Worm (Caenorhabditis elegans) whole organism, L4 larva: ENCODE results near the gene hrg-5.
A peak's percentile ranks its signal among the peaks of the same experiment; 100 is the strongest.

Experiments
- F37D6.2 ChIP-seq: sonication (generic microtip); optimal IDR thresholded peaks from 2 replicates; lab custom pipeline; 2016; ENCODE audit warnings: mild to moderate bottlenecking, missing genetic modification characterization, missing compliant biosample characterization
- F49E8.2 ChIP-seq: sonication (generic microtip); optimal IDR thresholded peaks from 2 replicates; lab custom pipeline; 2016; ENCODE audit warnings: missing compliant biosample characterization, mild to moderate bottlenecking, missing genetic modification characterization, borderline replicate concordance
- Y5F2A.4 ChIP-seq: fragments of 200-800 bp; sonication (Bioruptor generic); optimal IDR thresholded peaks from 2 replicates; lab custom pipeline; 2018; ENCODE audit warnings: mild to moderate bottlenecking, missing genetic modification characterization, missing compliant biosample characterization
- ZK546.5 ChIP-seq, 2 experiments: sonication (generic microtip); optimal IDR thresholded peaks; 2 replicates each; lab custom pipeline; 2017; ENCODE audit warnings: missing biosample characterization in 2 of 2, missing genetic modification characterization in 2 of 2
- ama-1 ChIP-seq: fragments of 150-350 bp; optimal IDR thresholded peaks from 2 replicates; lab custom pipeline; 2014; ENCODE audit warnings: inconsistent platforms, mixed read lengths
- arid-1 ChIP-seq: fragments of 200-800 bp; sonication (Bioruptor generic); conservative IDR thresholded peaks from 2 replicates; pipeline ENCODE4 v1.3.6; 2022; ENCODE audit warnings: missing genetic modification reagents, missing genetic modification characterization, missing compliant biosample characterization
- attf-4 ChIP-seq: sonication (generic microtip); optimal IDR thresholded peaks from 3 replicates; lab custom pipeline; 2017; ENCODE audit warnings: missing biosample characterization, missing genetic modification characterization
- ceh-32 ChIP-seq: sonication (generic microtip); optimal IDR thresholded peaks from 2 replicates; lab custom pipeline; 2016; ENCODE audit warnings: mild to moderate bottlenecking, missing genetic modification characterization, missing compliant biosample characterization; ENCODE audit not compliant: poor library complexity
- ceh-44 ChIP-seq: fragments of 200-800 bp; sonication (Bioruptor generic); IDR thresholded peaks from 2 replicates; pipeline ENCODE4 v1.3.6; 2022; ENCODE audit warnings: missing genetic modification reagents, missing genetic modification characterization, missing compliant biosample characterization
- ceh-62 ChIP-seq: sonication (generic microtip); optimal IDR thresholded peaks from 2 replicates; lab custom pipeline; 2017; ENCODE audit warnings: missing biosample characterization, missing genetic modification characterization
- cey-2 ChIP-seq: sonication (generic microtip); optimal IDR thresholded peaks from 3 replicates; lab custom pipeline; 2017; ENCODE audit warnings: missing genetic modification characterization, mild to moderate bottlenecking, missing compliant biosample characterization, antibody characterized with exemption, borderline replicate concordance; ENCODE audit not compliant: insufficient read depth
- daf-16 ChIP-seq, 3 experiments: sonication (generic microtip); optimal IDR thresholded peaks; 2 replicates each; lab custom pipeline; 2016 to 2017; ENCODE audit warnings: missing genetic modification characterization in 3 of 3, missing genetic modification reagents in 3 of 3, mild to moderate bottlenecking in 2 of 3, missing compliant biosample characterization in 2 of 3, missing biosample characterization in 1 of 3, moderate library complexity in 1 of 3
- dmd-6 ChIP-seq: fragments of 200-800 bp; sonication (Bioruptor generic); IDR thresholded peaks from 2 replicates; pipeline ENCODE4 v1.3.6; 2022; ENCODE audit warnings: missing genetic modification reagents, missing genetic modification characterization, missing compliant biosample characterization
- dmd-8 ChIP-seq: fragments of 200-800 bp; sonication (Bioruptor generic); IDR thresholded peaks from 2 replicates; pipeline ENCODE4 v1.3.6; 2022; ENCODE audit warnings: missing genetic modification characterization, missing compliant biosample characterization
- dmd-9 ChIP-seq: fragments of 200-800 bp; sonication (Bioruptor generic); IDR thresholded peaks from 2 replicates; pipeline ENCODE4 v1.3.6; 2022; ENCODE audit warnings: missing genetic modification reagents, missing genetic modification characterization, missing compliant biosample characterization
- dpl-1 ChIP-seq: fragments of 150-350 bp; optimal IDR thresholded peaks from 2 replicates; lab custom pipeline; 2014; ENCODE audit warnings: missing biosample characterization, missing genetic modification reagents, missing genetic modification characterization
- dve-1 ChIP-seq: sonication (generic microtip); optimal IDR thresholded peaks from 2 replicates; lab custom pipeline; 2017; ENCODE audit warnings: antibody characterized with exemption, mild to moderate bottlenecking, missing genetic modification characterization, missing compliant biosample characterization; ENCODE audit not compliant: insufficient read depth
- egl-27 ChIP-seq: sonication (generic microtip); optimal IDR thresholded peaks from 3 replicates; lab custom pipeline; 2017; ENCODE audit warnings: missing biosample characterization, missing genetic modification reagents, missing genetic modification characterization
- hlh-11 ChIP-seq: fragments of 200-800 bp; sonication (Bioruptor generic); optimal IDR thresholded peaks from 2 replicates; lab custom pipeline; 2018; ENCODE audit warnings: mild to moderate bottlenecking, missing genetic modification characterization, missing compliant biosample characterization
- hlh-30 ChIP-seq: sonication (generic microtip); optimal IDR thresholded peaks from 2 replicates; lab custom pipeline; 2017; ENCODE audit warnings: antibody characterized with exemption, mild to moderate bottlenecking, missing genetic modification characterization, missing compliant biosample characterization; ENCODE audit not compliant: insufficient read depth
- hmg-1.1 ChIP-seq: fragments of 200-800 bp; sonication (Bioruptor generic); IDR thresholded peaks from 2 replicates; pipeline ENCODE4 v1.3.6; 2022; ENCODE audit warnings: missing genetic modification reagents, missing genetic modification characterization, missing compliant biosample characterization
- lin-15B ChIP-seq: fragments of 150-350 bp; sonication (generic microtip); optimal IDR thresholded peaks from 3 replicates; lab custom pipeline; 2014; ENCODE audit warnings: missing biosample characterization, missing genetic modification characterization
- lin-38 ChIP-seq: fragments of 200-800 bp; sonication (Bioruptor generic); IDR thresholded peaks from 2 replicates; pipeline ENCODE4 v1.3.6; 2022; ENCODE audit warnings: missing genetic modification reagents, missing genetic modification characterization, missing compliant biosample characterization
- lsy-2 ChIP-seq, 2 experiments: fragments of 150-350 bp in 1 of 2; sonication (generic microtip) in 1 of 2; optimal IDR thresholded peaks; 2 replicates each; lab custom pipeline; 2014 to 2017; ENCODE audit warnings: missing biosample characterization in 2 of 2, missing genetic modification characterization in 2 of 2
- mdl-1 ChIP-seq, 2 experiments: fragments of 150-350 bp in 1 of 2; sonication (generic microtip) in 1 of 2; optimal IDR thresholded peaks; 2 replicates each; lab custom pipeline; 2014 to 2017; ENCODE audit warnings: missing biosample characterization in 2 of 2, missing genetic modification characterization in 2 of 2
- mep-1 ChIP-seq: fragments of 150-350 bp; sonication (generic microtip); optimal IDR thresholded peaks from 3 replicates; lab custom pipeline; 2014; ENCODE audit warnings: missing biosample characterization, missing genetic modification characterization
- mxl-2 ChIP-seq: fragments of 200-800 bp; sonication (Bioruptor generic); conservative IDR thresholded peaks from 2 replicates; pipeline ENCODE4 v1.3.6; 2022; ENCODE audit warnings: missing genetic modification reagents, missing genetic modification characterization, missing compliant biosample characterization
- mxl-3 ChIP-seq: fragments of 200-800 bp; sonication (Bioruptor generic); optimal IDR thresholded peaks from 2 replicates; lab custom pipeline; 2018; ENCODE audit warnings: mild to moderate bottlenecking, missing genetic modification characterization, missing compliant biosample characterization
- nhr-102 ChIP-seq: sonication (generic microtip); optimal IDR thresholded peaks from 2 replicates; lab custom pipeline; 2016; ENCODE audit warnings: mild to moderate bottlenecking, missing genetic modification characterization, moderate library complexity, missing compliant biosample characterization
- nhr-111 ChIP-seq: fragments of 200-800 bp; sonication (Bioruptor generic); optimal IDR thresholded peaks from 2 replicates; lab custom pipeline; 2018; ENCODE audit warnings: mild to moderate bottlenecking, missing genetic modification characterization, missing compliant biosample characterization
- nhr-28 ChIP-seq: fragments of 150-350 bp; optimal IDR thresholded peaks from 2 replicates; lab custom pipeline; 2014; ENCODE audit warnings: missing biosample characterization, missing genetic modification characterization
- nhr-41 ChIP-seq: fragments of 200-800 bp; sonication (Bioruptor generic); IDR thresholded peaks from 2 replicates; pipeline ENCODE4 v1.3.6; 2022; ENCODE audit warnings: missing genetic modification reagents, missing genetic modification characterization, missing compliant biosample characterization
- nhr-48 ChIP-seq: sonication (generic microtip); optimal IDR thresholded peaks from 2 replicates; lab custom pipeline; 2016; ENCODE audit warnings: mild to moderate bottlenecking, missing genetic modification characterization, missing compliant biosample characterization
- nhr-6 ChIP-seq: fragments of 150-350 bp; optimal IDR thresholded peaks from 2 replicates; lab custom pipeline; 2014; ENCODE audit warnings: missing biosample characterization, missing genetic modification characterization
- pha-4 ChIP-seq, 2 experiments: fragments of 150-350 bp in 1 of 2; fragments of 200-800 bp in 1 of 2; sonication (Bioruptor generic) in 1 of 2; IDR thresholded peaks in 1 of 2; optimal IDR thresholded peaks in 1 of 2; 2 replicates each; pipeline versions ENCODE4 v1.3.6 to Lab custom; 2014 to 2022; ENCODE audit warnings: missing genetic modification characterization in 2 of 2, missing genetic modification reagents in 2 of 2, missing biosample characterization in 1 of 2, missing compliant biosample characterization in 1 of 2
- pqm-1 ChIP-seq: sonication (generic microtip); optimal IDR thresholded peaks from 2 replicates; lab custom pipeline; 2017; ENCODE audit warnings: missing biosample characterization, missing genetic modification characterization
- sdz-12 ChIP-seq: fragments of 200-800 bp; sonication (Bioruptor generic); optimal IDR thresholded peaks from 2 replicates; lab custom pipeline; 2018; ENCODE audit warnings: mild to moderate bottlenecking, missing genetic modification characterization, missing compliant biosample characterization
- spr-3 ChIP-seq: fragments of 200-800 bp; sonication (Bioruptor generic); optimal IDR thresholded peaks from 2 replicates; lab custom pipeline; 2018; ENCODE audit warnings: mild to moderate bottlenecking, missing genetic modification characterization, missing compliant biosample characterization
- tag-97 ChIP-seq: fragments of 200-800 bp; sonication (Bioruptor generic); IDR thresholded peaks from 2 replicates; pipeline ENCODE4 v1.3.6; 2022; ENCODE audit warnings: missing genetic modification characterization, missing compliant biosample characterization
- tra-1 ChIP-seq: fragments of 200-800 bp; sonication (Bioruptor generic); IDR thresholded peaks from 2 replicates; pipeline ENCODE4 v1.3.6; 2022; ENCODE audit warnings: missing genetic modification reagents, missing genetic modification characterization, missing compliant biosample characterization
- unc-62 ChIP-seq, 3 experiments: fragments of 150-350 bp in 1 of 3; sonication (generic microtip); optimal IDR thresholded peaks in 2 of 3; peaks in 1 of 3; 1 replicate in 1 of 3; 2 replicates in 2 of 3; lab custom pipeline; 2014 to 2017; ENCODE audit warnings: missing biosample characterization in 3 of 3, missing genetic modification characterization in 3 of 3, missing genetic modification reagents in 3 of 3, missing genotype in 1 of 3
- zip-11 ChIP-seq: fragments of 200-800 bp; sonication (Bioruptor generic); IDR thresholded peaks from 2 replicates; pipeline ENCODE4 v1.3.6; 2022; ENCODE audit warnings: missing genetic modification characterization, missing compliant biosample characterization
- ztf-11 ChIP-seq: fragments of 150-350 bp; optimal IDR thresholded peaks from 2 replicates; lab custom pipeline; 2014; ENCODE audit warnings: missing biosample characterization, missing genetic modification characterization
- ztf-7 ChIP-seq: fragments of 150-350 bp; optimal IDR thresholded peaks from 2 replicates; lab custom pipeline; 2014; ENCODE audit warnings: missing biosample characterization, missing genetic modification characterization

Gene hrg-5

DNA sequence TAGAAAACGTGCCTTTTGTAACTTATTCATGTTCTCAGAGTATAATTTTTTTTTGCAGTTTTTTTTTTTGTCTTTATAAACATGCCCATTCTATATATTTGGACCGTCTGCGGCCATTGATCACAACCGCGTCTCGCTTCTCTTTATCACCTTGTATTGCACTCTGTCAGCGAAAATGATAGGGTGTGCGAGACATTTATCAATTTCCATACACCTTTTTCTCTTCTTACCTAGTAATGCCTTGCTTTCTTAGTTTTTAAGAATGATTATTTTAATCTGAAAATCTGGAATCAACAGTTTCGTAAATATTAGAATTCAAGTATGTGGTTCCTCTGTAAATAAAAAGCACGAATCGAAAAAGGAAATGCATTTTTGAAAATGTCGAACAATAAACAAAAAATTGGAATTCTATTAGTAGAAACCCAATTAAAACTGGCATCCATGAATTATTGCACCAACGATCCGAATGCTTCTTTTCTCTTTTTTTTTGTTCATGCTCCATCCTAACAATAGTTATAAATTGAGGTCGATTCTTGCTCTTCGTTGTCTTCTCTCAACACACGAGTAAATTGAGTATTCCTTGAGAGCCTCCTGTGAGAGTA is 8.0 kb upstream of the hrg-5 start (continued):
- TF ChIP-seq unc-62 (GFP tag; optimal IDR thresholded peaks at IDR 0.05 in 1 of 2; lab: Kevin White, UChicago): no peak
- no peak for TF ChIP-seq unc-62 (tag; optimal IDR thresholded peaks at IDR 0.05; lab: Kevin White, UChicago)
- TF ChIP-seq pha-4 (GFP tag; IDR thresholded peaks at IDR 0.05; lab: Robert Waterston, UW): peak; percentile 39; the same call in 1 of the 2 replicates
- no peak for TF ChIP-seq pha-4 (tag; optimal IDR thresholded peaks at IDR 0.05; lab: Kevin White, UChicago)
- TF ChIP-seq ztf-7 (tag; lab: Kevin White, UChicago): no peak
- no peak for TF ChIP-seq ama-1
- no peak for TF ChIP-seq ztf-11 (tag; lab: Kevin White, UChicago)
- TF ChIP-seq sdz-12 (GFP tag; lab: Kevin White, UChicago): no peak
- peak; percentile 38 for TF ChIP-seq pqm-1 (tag; lab: Kevin White, UChicago)
- no peak for TF ChIP-seq spr-3 (GFP tag; lab: Kevin White, UChicago)
- peak; percentile 14 for TF ChIP-seq lin-38 (GFP tag; lab: Robert Waterston, UW)
- TF ChIP-seq arid-1: 0 out of 2 replicates have a peak, but pooled peaks have one; percentile 18
- TF ChIP-seq dve-1 (tag; lab: Kevin White, UChicago): peak; percentile 50

DNA sequence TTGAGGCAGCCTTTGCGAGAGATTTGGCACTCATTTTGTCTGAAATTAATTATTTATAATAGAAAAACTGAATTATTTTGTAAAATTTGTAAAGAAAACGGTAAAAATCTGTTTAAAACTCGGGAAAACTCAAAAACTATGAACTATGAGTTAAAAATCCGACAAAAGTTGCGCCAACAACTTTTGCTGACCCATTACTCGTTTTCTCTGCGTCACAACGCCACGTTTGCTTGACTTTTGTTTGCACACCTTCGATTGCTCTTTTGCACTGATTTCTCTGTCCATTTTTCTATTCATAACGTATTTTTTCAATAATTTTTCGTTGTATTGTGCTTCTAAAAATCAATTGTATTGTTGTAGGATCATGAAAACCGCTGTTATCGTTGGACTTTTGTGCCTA is 7.0 kb upstream of the hrg-5 start, which contains the start of gene fkb-1:
TSS of gene fkb-1 (plus strand) at position 361 of the 400 bp plus-strand sequence.
- no peak for TF ChIP-seq Y5F2A.4 (GFP tag; lab: Kevin White, UChicago)
- peak; percentile 6 for TF ChIP-seq nhr-102 (tag; lab: Kevin White, UChicago)
- no peak for TF ChIP-seq nhr-111 (GFP tag; lab: Kevin White, UChicago)
- TF ChIP-seq dmd-9 (GFP tag; lab: Robert Waterston, UW): no peak
- peak in 1 of 2 experiments; percentile 83 for TF ChIP-seq lsy-2 (tag; optimal IDR thresholded peaks at IDR 0.05; lab: Kevin White, UChicago)
- no peak for TF ChIP-seq pha-4 (GFP tag; IDR thresholded peaks at IDR 0.05; lab: Robert Waterston, UW)
- peak; percentile 87 for TF ChIP-seq pha-4 (tag; optimal IDR thresholded peaks at IDR 0.05; lab: Kevin White, UChicago)
- no peak for TF ChIP-seq ZK546.5 (tag; optimal IDR thresholded peaks at IDR 0.05; lab: Kevin White, UChicago)
- peak; percentile 71 for TF ChIP-seq dpl-1 (GFP tag; lab: Kevin White, UChicago)
- TF ChIP-seq dve-1 (tag; lab: Kevin White, UChicago): peak; percentile 83
- peak; percentile 62 for TF ChIP-seq lin-38 (GFP tag; lab: Robert Waterston, UW)
- no peak for TF ChIP-seq ceh-44
- TF ChIP-seq ama-1: no peak
- no peak for TF ChIP-seq dmd-8
- TF ChIP-seq dmd-6: peak; percentile 56; the same call in 1 of the 2 replicates
- TF ChIP-seq zip-11 (GFP tag; lab: Robert Waterston, UW): no peak
- TF ChIP-seq ceh-62 (tag; lab: Kevin White, UChicago): no peak
- no peak for TF ChIP-seq attf-4 (tag; lab: Kevin White, UChicago)
- TF ChIP-seq mxl-3 (GFP tag; lab: Kevin White, UChicago): no peak
- TF ChIP-seq ceh-32 (tag; lab: Kevin White, UChicago): no peak
- peak in 1 of 2 experiments; percentile 46 for TF ChIP-seq mdl-1 (tag; optimal IDR thresholded peaks at IDR 0.05; lab: Kevin White, UChicago)
- no peak for TF ChIP-seq nhr-41 (GFP tag; lab: Robert Waterston, UW)
- no peak for TF ChIP-seq cey-2 (tag; lab: Kevin White, UChicago)
- TF ChIP-seq nhr-6 (tag; lab: Kevin White, UChicago): peak; percentile 38
- peak; percentile 38 for TF ChIP-seq hlh-30 (tag; lab: Kevin White, UChicago)
- peak in 1 of 2 experiments; percentile 17 for TF ChIP-seq daf-16 (GFP tag; optimal IDR thresholded peaks at IDR 0.05; lab: Kevin White, UChicago)
- TF ChIP-seq daf-16 (tag; optimal IDR thresholded peaks at IDR 0.05; lab: Kevin White, UChicago): peak; percentile 25
- TF ChIP-seq ztf-11 (tag; lab: Kevin White, UChicago): no peak
- no peak for TF ChIP-seq mxl-2 (GFP tag; lab: Robert Waterston, UW)
- TF ChIP-seq lin-15B: no peak
- no peak for TF ChIP-seq egl-27 (tag; lab: Kevin White, UChicago)
- TF ChIP-seq unc-62 (GFP tag; optimal IDR thresholded peaks at IDR 0.05 in 1 of 2; lab: Kevin White, UChicago): peak in 1 of 2 experiments; percentile 96
- no peak for TF ChIP-seq unc-62 (tag; optimal IDR thresholded peaks at IDR 0.05; lab: Kevin White, UChicago)
- TF ChIP-seq hlh-11 (tag; lab: Kevin White, UChicago): peak; percentile 65
- TF ChIP-seq mep-1 (tag; lab: Kevin White, UChicago): peak; percentile 75
- no peak for TF ChIP-seq tra-1 (GFP tag; lab: Robert Waterston, UW)
- peak; percentile 66; the same call in 1 of the 2 replicates for TF ChIP-seq hmg-1.1 (GFP tag; lab: Robert Waterston, UW)
- no peak for TF ChIP-seq tag-97 (GFP tag; lab: Robert Waterston, UW)
- no peak for TF ChIP-seq F49E8.2 (tag; lab: Kevin White, UChicago)
- TF ChIP-seq nhr-28 (tag; lab: Kevin White, UChicago): peak; percentile 71
- no peak for TF ChIP-seq nhr-48 (tag; lab: Kevin White, UChicago)
- TF ChIP-seq F37D6.2: peak; percentile 6
